Worm (Caenorhabditis elegans) whole organism, midembryonic: ENCODE measurements around the gene ttr-47.

Experiments
- T22C8.4 ChIP-seq: fragments of 200-800 bp; sonication (Bioruptor generic); IDR thresholded peaks from 2 replicates; pipeline ENCODE4 v1.3.6; 2022; ENCODE audit warnings: missing genetic modification characterization, missing compliant biosample characterization
- cog-1 ChIP-seq: sonication (generic microtip); optimal IDR thresholded peaks from 2 replicates; lab custom pipeline; 2016; ENCODE audit warnings: missing genetic modification characterization, missing compliant biosample characterization
- flt-1 ChIP-seq: fragments of 200-800 bp; sonication (Bioruptor generic); IDR thresholded peaks from 2 replicates; pipeline ENCODE4 v1.3.6; 2022; ENCODE audit warnings: missing genetic modification characterization, missing compliant biosample characterization
- klf-2 ChIP-seq: fragments of 200-800 bp; sonication (Bioruptor generic); conservative IDR thresholded peaks from 2 replicates; pipeline ENCODE4 v1.3.6; 2022; ENCODE audit warnings: missing genetic modification reagents, missing genetic modification characterization, missing compliant biosample characterization
- med-1 ChIP-seq: sonication (generic microtip); optimal IDR thresholded peaks from 2 replicates; lab custom pipeline; 2017; ENCODE audit warnings: missing genetic modification characterization, mild to moderate bottlenecking, missing compliant biosample characterization, antibody characterized with exemption, missing genetic modification reagents; ENCODE audit not compliant: insufficient read depth
- ref-1 ChIP-seq: fragments of 200-800 bp; sonication (Bioruptor generic); conservative IDR thresholded peaks from 2 replicates; pipeline ENCODE4 v1.3.6; 2022; ENCODE audit warnings: missing genetic modification reagents, missing genetic modification characterization, missing compliant biosample characterization
- tab-1 ChIP-seq: fragments of 200-800 bp; sonication (Bioruptor generic); IDR thresholded peaks from 2 replicates; pipeline ENCODE4 v1.3.6; 2022; ENCODE audit warnings: missing genetic modification characterization, missing compliant biosample characterization
- ztf-23 ChIP-seq: fragments of 200-800 bp; sonication (Bioruptor generic); IDR thresholded peaks from 2 replicates; pipeline ENCODE4 v1.3.6; 2022; ENCODE audit warnings: missing genetic modification reagents, missing genetic modification characterization, missing compliant biosample characterization
- ztf-29 ChIP-seq: fragments of 200-800 bp; sonication (Bioruptor generic); IDR thresholded peaks from 2 replicates; pipeline ENCODE4 v1.3.6; 2022; ENCODE audit warnings: missing genetic modification reagents, missing genetic modification characterization, missing compliant biosample characterization

ttr-47 gene

ce11 chrV:8939424-8940065 is 16.7 kb downstream of the ttr-47 start:
- TF ChIP-seq ztf-29 (GFP tag; lab: Robert Waterston, UW) = no peak
- TF ChIP-seq klf-2 (GFP tag; lab: Robert Waterston, UW) = no peak
- TF ChIP-seq ztf-23 (GFP tag; lab: Robert Waterston, UW) = no peak
- no peak for TF ChIP-seq med-1 (GFP tag; lab: Kevin White, UChicago)
- no peak for TF ChIP-seq tab-1
- no peak for TF ChIP-seq ref-1 (GFP tag; lab: Robert Waterston, UW)
- no peak for TF ChIP-seq flt-1 (GFP tag; lab: Robert Waterston, UW)
- TF ChIP-seq T22C8.4 = no peak
- no peak for TF ChIP-seq cog-1 (tag; lab: Kevin White, UChicago)

- TF ChIP-seq ztf-23 (GFP tag; lab: Robert Waterston, UW) (no peak), T22C8.4 (no peak), cog-1 (tag; lab: Kevin White, UChicago) (no peak), tab-1 (no peak), ref-1 (GFP tag; lab: Robert Waterston, UW) (no peak), ztf-29 (GFP tag; lab: Robert Waterston, UW) (no peak), med-1 (GFP tag; lab: Kevin White, UChicago) (no peak), flt-1 (GFP tag; lab: Robert Waterston, UW) (no peak), klf-2 (GFP tag; lab: Robert Waterston, UW) (no peak)
Observed at ce11 chrV:8940419-8940818, 17.5 kb downstream of the ttr-47 start.

- TF ChIP-seq med-1 (GFP tag; lab: Kevin White, UChicago) (no peak), tab-1 (no peak), T22C8.4 (no peak), ref-1 (GFP tag; lab: Robert Waterston, UW) (no peak), flt-1 (GFP tag; lab: Robert Waterston, UW) (no peak), ztf-29 (GFP tag; lab: Robert Waterston, UW) (no peak), klf-2 (GFP tag; lab: Robert Waterston, UW) (no peak), ztf-23 (GFP tag; lab: Robert Waterston, UW) (no peak), cog-1 (tag; lab: Kevin White, UChicago) (no peak)
Observed at ce11 chrV:8942437-8942978, 19.6 kb downstream of the ttr-47 start.

- TF ChIP-seq klf-2 (GFP tag; lab: Robert Waterston, UW) = no peak
- no peak for TF ChIP-seq flt-1 (GFP tag; lab: Robert Waterston, UW)
- no peak for TF ChIP-seq med-1 (GFP tag; lab: Kevin White, UChicago)
- no peak for TF ChIP-seq ztf-23 (GFP tag; lab: Robert Waterston, UW)
- no peak for TF ChIP-seq cog-1 (tag; lab: Kevin White, UChicago)
- TF ChIP-seq tab-1 = no peak
- TF ChIP-seq ztf-29 (GFP tag; lab: Robert Waterston, UW) = no peak
- no peak for TF ChIP-seq ref-1 (GFP tag; lab: Robert Waterston, UW)
- no peak for TF ChIP-seq T22C8.4
Observed at ce11 chrV:8943963-8944362, 21.1 kb downstream of the ttr-47 start, which contains the start of gene T19A5.3. Gene T19A5.3, minus strand, starts transcription at chrV:8944063.

- TF ChIP-seq cog-1 (tag; lab: Kevin White, UChicago) (no peak), T22C8.4 (no peak), ztf-29 (GFP tag; lab: Robert Waterston, UW) (no peak), ref-1 (GFP tag; lab: Robert Waterston, UW) (no peak)
Observed at ce11 chrV:8944481-8944880, 21.6 kb downstream of the ttr-47 start.

- TF ChIP-seq ztf-23 (GFP tag; lab: Robert Waterston, UW) (no peak), klf-2 (GFP tag; lab: Robert Waterston, UW) (no peak), med-1 (GFP tag; lab: Kevin White, UChicago) (no peak), T22C8.4 (no peak), tab-1 (no peak)
Observed at ce11 chrV:8946142-8946541, 23.3 kb downstream of the ttr-47 start.

ce11 chrV:8947499-8947898 is 24.6 kb downstream of the ttr-47 start, which contains the start of gene gck-1:
Gene gck-1, plus strand, starts transcription at chrV:8947799.
- TF ChIP-seq T22C8.4 = no peak
- no peak for TF ChIP-seq ref-1 (GFP tag; lab: Robert Waterston, UW)
- no peak for TF ChIP-seq flt-1 (GFP tag; lab: Robert Waterston, UW)
- no peak for TF ChIP-seq ztf-29 (GFP tag; lab: Robert Waterston, UW)
- TF ChIP-seq ztf-23 (GFP tag; lab: Robert Waterston, UW) = no peak
- no peak for TF ChIP-seq tab-1
- TF ChIP-seq klf-2 (GFP tag; lab: Robert Waterston, UW) = no peak
- no peak for TF ChIP-seq cog-1 (tag; lab: Kevin White, UChicago)
- no peak for TF ChIP-seq med-1 (GFP tag; lab: Kevin White, UChicago)

ce11 chrV:8948365-8948764 is 25.5 kb downstream of the ttr-47 start:
- TF ChIP-seq ref-1 (GFP tag; lab: Robert Waterston, UW) = no peak
- TF ChIP-seq T22C8.4 = no peak
- TF ChIP-seq flt-1 (GFP tag; lab: Robert Waterston, UW) = no peak
- no peak for TF ChIP-seq tab-1
- TF ChIP-seq med-1 (GFP tag; lab: Kevin White, UChicago) = no peak
- TF ChIP-seq ztf-23 (GFP tag; lab: Robert Waterston, UW) = no peak
- no peak for TF ChIP-seq klf-2 (GFP tag; lab: Robert Waterston, UW)
- TF ChIP-seq cog-1 (tag; lab: Kevin White, UChicago) = no peak
- no peak for TF ChIP-seq ztf-29 (GFP tag; lab: Robert Waterston, UW)

ce11 chrV:8948996-8949395 is 26.1 kb downstream of the ttr-47 start:
- TF ChIP-seq med-1 (GFP tag; lab: Kevin White, UChicago) = no peak
- TF ChIP-seq ztf-23 (GFP tag; lab: Robert Waterston, UW) = no peak
- TF ChIP-seq T22C8.4 = no peak
- TF ChIP-seq ref-1 (GFP tag; lab: Robert Waterston, UW) = no peak
- no peak for TF ChIP-seq flt-1 (GFP tag; lab: Robert Waterston, UW)
- no peak for TF ChIP-seq klf-2 (GFP tag; lab: Robert Waterston, UW)
